Worm (Caenorhabditis elegans) whole organism, early embryonic: ENCODE measurements around the gene F28F8.7.

Experiments used
- B0310.2 ChIP-seq: sonication (generic microtip); optimal IDR thresholded peaks from 2 replicates; lab custom pipeline; 2016; ENCODE audit warnings: mild to moderate bottlenecking, missing genetic modification characterization, missing compliant biosample characterization
- F13C5.2 ChIP-seq: sonication (generic microtip); optimal IDR thresholded peaks from 2 replicates; lab custom pipeline; 2017; ENCODE audit warnings: mild to moderate bottlenecking, missing genetic modification characterization, inconsistent platforms, missing compliant biosample characterization
- ama-1 ChIP-seq: fragments of 150-350 bp; optimal IDR thresholded peaks from 2 replicates; lab custom pipeline; 2014
- flt-1 ChIP-seq: fragments of 200-800 bp; sonication (Bioruptor generic); IDR thresholded peaks from 2 replicates; pipeline ENCODE4 v1.3.6; 2022; ENCODE audit warnings: missing genetic modification characterization, missing compliant biosample characterization
- hmg-4 ChIP-seq: fragments of 200-800 bp; sonication (Bioruptor generic); optimal IDR thresholded peaks from 2 replicates; lab custom pipeline; 2018; ENCODE audit warnings: mild to moderate bottlenecking, missing genetic modification characterization, missing compliant biosample characterization
- hnd-1 ChIP-seq: sonication (generic microtip); optimal IDR thresholded peaks from 2 replicates; lab custom pipeline; 2016; ENCODE audit warnings: missing genetic modification characterization, missing compliant biosample characterization
- pes-1 ChIP-seq: fragments of 200-800 bp; sonication (Bioruptor generic); IDR thresholded peaks from 2 replicates; pipeline ENCODE4 v1.3.6; 2022; ENCODE audit warnings: missing genetic modification reagents, missing genetic modification characterization, missing compliant biosample characterization
- tbx-37 ChIP-seq: fragments of 200-800 bp; sonication (Bioruptor generic); conservative IDR thresholded peaks from 2 replicates; pipeline ENCODE4 v1.3.6; 2022; ENCODE audit warnings: missing genetic modification reagents, missing genetic modification characterization, missing compliant biosample characterization

DNA sequence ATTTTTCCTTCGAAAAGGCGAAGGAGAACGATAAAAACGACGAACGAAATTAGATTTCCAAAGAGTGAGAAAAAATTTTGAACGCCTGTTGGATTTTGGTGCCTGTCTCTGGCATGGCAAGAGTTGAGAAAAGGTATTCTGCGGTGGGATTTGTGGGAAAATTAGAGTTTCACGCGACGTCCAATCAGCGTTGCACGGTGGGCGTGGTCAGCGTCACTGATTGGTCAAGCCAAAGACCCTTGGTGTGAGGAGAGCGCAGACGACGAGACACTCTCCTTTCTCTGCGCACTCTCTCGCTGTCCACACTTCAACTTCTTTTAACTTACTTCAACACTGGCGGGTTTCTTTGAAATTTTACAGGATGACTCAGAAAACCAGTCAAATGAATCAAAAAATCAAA, 27.9 kb downstream of the F28F8.7 start:
- TF ChIP-seq tbx-37 (GFP tag; lab: Robert Waterston, UW), result no peak
- no peak for TF ChIP-seq B0310.2 (tag; lab: Kevin White, UChicago)
- no peak for TF ChIP-seq F13C5.2 (tag; lab: Kevin White, UChicago)
- no peak for TF ChIP-seq flt-1 (GFP tag; lab: Robert Waterston, UW)
- no peak for TF ChIP-seq hnd-1
- no peak for TF ChIP-seq hmg-4
- TF ChIP-seq ama-1 (lab: Kevin White, UChicago), result no peak
- TF ChIP-seq pes-1, result no peak
